Worm (Caenorhabditis elegans): ENCODE results near the gene rsef-1.
A peak's percentile ranks its signal among the peaks of the same experiment; 100 is the strongest.

DNA sequence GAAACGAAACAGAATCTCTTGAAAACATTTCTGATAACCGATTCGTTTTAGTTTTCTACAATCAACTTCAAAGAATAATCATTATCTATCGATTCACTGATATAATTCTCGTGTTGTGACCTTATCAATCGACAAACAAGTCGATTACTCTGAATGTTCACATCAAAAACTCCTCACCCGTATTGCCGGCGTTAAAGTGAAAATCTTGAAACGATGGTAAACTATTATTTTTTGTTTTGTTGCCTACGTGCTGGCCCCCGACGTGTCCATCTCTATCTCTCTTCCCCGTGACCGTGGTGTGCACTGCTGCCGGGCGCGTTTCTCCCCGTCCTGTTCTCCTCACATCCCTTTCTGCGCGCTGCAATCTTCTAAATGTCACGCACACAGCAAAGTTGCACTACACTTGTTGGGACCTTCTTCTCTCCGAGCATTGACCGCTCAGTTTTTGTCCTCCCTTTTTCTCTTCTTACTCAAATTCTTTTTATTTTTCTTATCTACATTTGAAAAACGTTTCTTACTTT lies 30.8 kb upstream of the rsef-1 start:
- no peak for TF ChIP-seq unc-62 (GFP tag; optimal IDR thresholded peaks at IDR 0.05)
- TF ChIP-seq nhr-67 (tag; optimal IDR thresholded peaks at IDR 0.05), result no peak
- no peak for TF ChIP-seq ztf-11 (tag; optimal IDR thresholded peaks at IDR 0.05)
- no peak for TF ChIP-seq ztf-4 (tag; optimal IDR thresholded peaks at IDR 0.05)
- TF ChIP-seq lin-39 (tag; optimal IDR thresholded peaks at IDR 0.05), result peak; percentile 93
- peak; percentile 75 for TF ChIP-seq pqm-1 (tag; optimal IDR thresholded peaks at IDR 0.05)
- TF ChIP-seq ceh-16 (tag; optimal IDR thresholded peaks at IDR 0.05), result no peak
- no peak for TF ChIP-seq nhr-25 (tag; optimal IDR thresholded peaks at IDR 0.05)
- no peak for TF ChIP-seq fkh-2 (tag; optimal IDR thresholded peaks at IDR 0.05)
- TF ChIP-seq nhr-23 (tag; optimal IDR thresholded peaks at IDR 0.05), result no peak
- TF ChIP-seq nhr-28 (tag; optimal IDR thresholded peaks at IDR 0.05), result no peak
- TF ChIP-seq jun-1 (tag; optimal IDR thresholded peaks at IDR 0.05), result peak; percentile 16
- no peak for TF ChIP-seq snpc-4 (tag; optimal IDR thresholded peaks at IDR 0.05)
- TF ChIP-seq ama-1 (optimal IDR thresholded peaks at IDR 0.05), result peak; percentile 55
